Fruit fly (Drosophila melanogaster) whole organism, embryonic: Measurements from ENCODE around the gene CG12702.

Source experiments
- Abd-B ChIP-seq: fragments of 200-800 bp; sonication (Bioruptor generic); optimal IDR thresholded peaks from 2 replicates; lab custom pipeline; 2018; ENCODE audit warnings: missing biosample characterization, mild to moderate bottlenecking, missing genetic modification characterization, moderate library complexity
- CG10209 ChIP-seq: fragments of 200-800 bp; sonication (Bioruptor generic); optimal IDR thresholded peaks from 3 replicates; lab custom pipeline; 2017; ENCODE audit warnings: missing biosample characterization, mild to moderate bottlenecking, missing genetic modification characterization, missing genetic modification reagents
- CG10431 ChIP-seq: fragments of 200-800 bp; sonication (Bioruptor generic); optimal IDR thresholded peaks from 3 replicates; lab custom pipeline; 2018; ENCODE audit warnings: missing biosample characterization, mild to moderate bottlenecking, missing genetic modification characterization
- CG11504 ChIP-seq: fragments of 200-800 bp; sonication (Bioruptor generic); optimal IDR thresholded peaks from 3 replicates; lab custom pipeline; 2019; ENCODE audit warnings: missing biosample characterization, mild to moderate bottlenecking, missing genetic modification characterization, moderate library complexity
- CG12155 ChIP-seq: fragments of 200-800 bp; sonication (Bioruptor generic); optimal IDR thresholded peaks from 3 replicates; lab custom pipeline; 2016; ENCODE audit warnings: missing biosample characterization, missing genetic modification characterization
- CG1233 ChIP-seq: fragments of 200-800 bp; sonication (Bioruptor generic); optimal IDR thresholded peaks from 4 replicates; lab custom pipeline; 2018; ENCODE audit warnings: missing biosample characterization, mild to moderate bottlenecking, missing genetic modification characterization
- CG13424 ChIP-seq: fragments of 200-800 bp; sonication (Bioruptor generic); optimal IDR thresholded peaks from 2 replicates; lab custom pipeline; 2019; ENCODE audit warnings: missing biosample characterization, mild to moderate bottlenecking, missing genetic modification characterization, moderate library complexity
- CG14441 ChIP-seq: fragments of 200-800 bp; sonication (Bioruptor generic); IDR thresholded peaks from 2 replicates; pipeline ENCODE4 v1.3.6; 2022; ENCODE audit warnings: missing biosample characterization, missing genetic modification characterization
- CG15696 ChIP-seq: fragments of 200-800 bp; sonication (Bioruptor generic); optimal IDR thresholded peaks from 2 replicates; lab custom pipeline; 2019; ENCODE audit warnings: missing biosample characterization, mild to moderate bottlenecking, missing genetic modification characterization, moderate library complexity
- CG17328 ChIP-seq: fragments of 200-800 bp; sonication (Bioruptor generic); IDR thresholded peaks from 2 replicates; pipeline ENCODE4 v1.3.6; 2022; ENCODE audit warnings: missing biosample characterization, missing genetic modification characterization
- CG17385 ChIP-seq: fragments of 200-800 bp; sonication (Bioruptor generic); optimal IDR thresholded peaks from 3 replicates; lab custom pipeline; 2018; ENCODE audit warnings: missing biosample characterization, mild to moderate bottlenecking, missing genetic modification characterization
- CG1792 ChIP-seq: fragments of 200-800 bp; sonication (Bioruptor generic); optimal IDR thresholded peaks from 2 replicates; lab custom pipeline; 2016; ENCODE audit warnings: missing biosample characterization, missing genetic modification characterization
- CG18262 ChIP-seq: fragments of 200-800 bp; optimal IDR thresholded peaks from 3 replicates; lab custom pipeline; 2019; ENCODE audit warnings: missing biosample characterization, mild to moderate bottlenecking, missing genetic modification characterization, moderate library complexity
- CG2199 ChIP-seq: fragments of 200-800 bp; sonication (Bioruptor generic); IDR thresholded peaks from 3 replicates; pipeline ENCODE4 v1.3.6; 2022; ENCODE audit warnings: missing biosample characterization, missing genetic modification characterization
- CG2712 ChIP-seq: fragments of 200-800 bp; optimal IDR thresholded peaks from 3 replicates; lab custom pipeline; 2019; ENCODE audit warnings: missing biosample characterization, mild to moderate bottlenecking, missing genetic modification characterization, moderate library complexity
- CG31365 ChIP-seq: fragments of 200-800 bp; sonication (Bioruptor generic); optimal IDR thresholded peaks from 2 replicates; lab custom pipeline; 2018; ENCODE audit warnings: missing biosample characterization, mild to moderate bottlenecking, missing genetic modification characterization
- CG31441 ChIP-seq: fragments of 200-800 bp; sonication (Bioruptor generic); IDR thresholded peaks from 2 replicates; pipeline ENCODE4 v1.3.6; 2022; ENCODE audit warnings: missing biosample characterization, missing genetic modification characterization
- CG3407 ChIP-seq: fragments of 200-800 bp; sonication (Bioruptor generic); optimal IDR thresholded peaks from 2 replicates; lab custom pipeline; 2018; ENCODE audit warnings: missing biosample characterization, mild to moderate bottlenecking, missing genetic modification characterization
- CG4404 ChIP-seq: fragments of 200-800 bp; sonication (Bioruptor generic); IDR thresholded peaks from 2 replicates; pipeline ENCODE4 v1.3.6; 2022; ENCODE audit warnings: missing biosample characterization, missing genetic modification characterization
- CG6254 ChIP-seq: fragments of 200-800 bp; sonication (Bioruptor generic); optimal IDR thresholded peaks from 3 replicates; lab custom pipeline; 2017; ENCODE audit warnings: mild to moderate bottlenecking, missing biosample characterization, missing genetic modification reagents, missing genetic modification characterization
- CG7839 ChIP-seq: fragments of 200-800 bp; sonication (Bioruptor generic); optimal IDR thresholded peaks from 3 replicates; lab custom pipeline; 2018; ENCODE audit warnings: missing biosample characterization, mild to moderate bottlenecking, missing genetic modification characterization, moderate library complexity
- CG7928 ChIP-seq: fragments of 200-800 bp; sonication (Bioruptor generic); optimal IDR thresholded peaks from 2 replicates; lab custom pipeline; 2017; ENCODE audit warnings: missing biosample characterization, mild to moderate bottlenecking, missing genetic modification characterization
- CG8359 ChIP-seq: fragments of 200-800 bp; sonication (Bioruptor generic); optimal IDR thresholded peaks from 2 replicates; lab custom pipeline; 2017; ENCODE audit warnings: missing biosample characterization, mild to moderate bottlenecking, missing genetic modification characterization, borderline replicate concordance
- CG9437 ChIP-seq: fragments of 200-800 bp; sonication (Bioruptor generic); optimal IDR thresholded peaks from 2 replicates; lab custom pipeline; 2018; ENCODE audit warnings: missing biosample characterization, mild to moderate bottlenecking, missing genetic modification characterization
- CG9727 ChIP-seq: fragments of 200-800 bp; sonication (Bioruptor generic); optimal IDR thresholded peaks from 3 replicates; lab custom pipeline; 2017; ENCODE audit warnings: missing biosample characterization, mild to moderate bottlenecking, missing genetic modification characterization
- CkIIα-i1 ChIP-seq: fragments of 200-800 bp; sonication (Bioruptor generic); IDR thresholded peaks from 2 replicates; pipeline ENCODE4 v1.3.6; 2022; ENCODE audit warnings: missing biosample characterization, missing genetic modification characterization
- Doc3 ChIP-seq: fragments of 200-800 bp; sonication (Bioruptor generic); IDR thresholded peaks from 3 replicates; pipeline ENCODE4 v1.3.6; 2022; ENCODE audit warnings: missing biosample characterization, missing genetic modification characterization; ENCODE audit not compliant: partially characterized antibody
- Hr3 ChIP-seq: fragments of 200-800 bp; sonication (Bioruptor generic); optimal IDR thresholded peaks from 3 replicates; lab custom pipeline; 2016; ENCODE audit warnings: missing biosample characterization, missing genetic modification characterization
- Hr78 ChIP-seq, 2 experiments: fragments of 200-800 bp in 1 of 2; fragments of >200 bp in 1 of 2; sonication (Bioruptor generic) in 1 of 2; optimal IDR thresholded peaks; 2 replicates each; lab custom pipeline; 2017 to 2019; ENCODE audit warnings: missing biosample characterization in 2 of 2, missing genetic modification characterization in 2 of 2, mild to moderate bottlenecking in 1 of 2, moderate library complexity in 1 of 2
- MBD-R2 ChIP-seq: fragments of 200-800 bp; sonication (Bioruptor generic); IDR thresholded peaks from 2 replicates; pipeline ENCODE4 v1.3.6; 2022; ENCODE audit warnings: missing biosample characterization, missing genetic modification characterization
- NFAT ChIP-seq: fragments of 200-800 bp; sonication (Bioruptor generic); IDR thresholded peaks from 2 replicates; pipeline ENCODE4 v1.3.6; 2022; ENCODE audit warnings: missing biosample characterization, missing genetic modification characterization
- cato ChIP-seq: fragments of 200-800 bp; sonication (Bioruptor generic); optimal IDR thresholded peaks from 2 replicates; lab custom pipeline; 2016; ENCODE audit warnings: missing biosample characterization, missing genetic modification characterization, borderline replicate concordance
- crp ChIP-seq, 2 experiments: fragments of 200-800 bp; sonication (Bioruptor generic); optimal IDR thresholded peaks; 2 replicates in 1 of 2; 3 replicates in 1 of 2; lab custom pipeline; 2017; ENCODE audit warnings: missing biosample characterization in 2 of 2, missing genetic modification characterization in 2 of 2, mild to moderate bottlenecking in 1 of 2, moderate library complexity in 1 of 2
- da ChIP-seq: fragments of 200-800 bp; sonication (Bioruptor generic); optimal IDR thresholded peaks from 2 replicates; lab custom pipeline; 2016; ENCODE audit warnings: missing biosample characterization, missing genetic modification characterization
- danr ChIP-seq: fragments of 200-800 bp; sonication (Bioruptor generic); IDR thresholded peaks from 2 replicates; pipeline ENCODE4 v1.3.6; 2022; ENCODE audit warnings: missing biosample characterization, missing genetic modification characterization
- jigr1 ChIP-seq: fragments of 200-800 bp; sonication (Bioruptor generic); IDR thresholded peaks from 3 replicates; pipeline ENCODE4 v1.3.6; 2022; ENCODE audit warnings: missing biosample characterization, missing genetic modification characterization
- kah ChIP-seq: fragments of 200-800 bp; sonication (Bioruptor generic); optimal IDR thresholded peaks from 2 replicates; lab custom pipeline; 2018; ENCODE audit warnings: missing biosample characterization, mild to moderate bottlenecking, missing genetic modification characterization
- ken ChIP-seq: fragments of 200-800 bp; sonication (Bioruptor generic); IDR thresholded peaks from 3 replicates; pipeline ENCODE4 v1.3.6; 2022; ENCODE audit warnings: missing biosample characterization, missing genetic modification characterization
- lab ChIP-seq: fragments of 200-800 bp; sonication (Bioruptor generic); optimal IDR thresholded peaks from 3 replicates; lab custom pipeline; 2017; ENCODE audit warnings: missing biosample characterization, missing genetic modification characterization, mild to moderate bottlenecking, moderate library complexity, missing genetic modification reagents
- lola ChIP-seq, 3 experiments: fragments of >200 bp in 2 of 3; fragments of 200-800 bp in 1 of 3; sonication (Bioruptor generic) in 1 of 3; optimal IDR thresholded peaks; 2 replicates each; lab custom pipeline; 2017 to 2019; ENCODE audit warnings: missing biosample characterization in 3 of 3, missing genetic modification characterization in 3 of 3, mild to moderate bottlenecking in 1 of 3, moderate library complexity in 1 of 3
- maf-S ChIP-seq: fragments of 200-800 bp; sonication (Bioruptor generic); optimal IDR thresholded peaks from 2 replicates; lab custom pipeline; 2016; ENCODE audit warnings: missing biosample characterization, missing genetic modification characterization
- nerfin-2 ChIP-seq: fragments of 200-800 bp; sonication (Bioruptor generic); IDR thresholded peaks from 2 replicates; pipeline ENCODE4 v1.3.6; 2022; ENCODE audit warnings: missing biosample characterization, missing genetic modification characterization; ENCODE audit not compliant: partially characterized antibody
- oc ChIP-seq: fragments of 200-800 bp; sonication (Bioruptor generic); optimal IDR thresholded peaks from 2 replicates; lab custom pipeline; 2018; ENCODE audit warnings: missing biosample characterization, mild to moderate bottlenecking, missing genetic modification characterization, moderate library complexity
- onecut ChIP-seq: fragments of 200-800 bp; sonication (Bioruptor generic); IDR thresholded peaks from 2 replicates; pipeline ENCODE4 v1.3.6; 2022; ENCODE audit warnings: missing biosample characterization, missing genetic modification characterization
- phol ChIP-seq: fragments of 200-800 bp; sonication (Bioruptor generic); optimal IDR thresholded peaks from 3 replicates; lab custom pipeline; 2018; ENCODE audit warnings: missing biosample characterization, mild to moderate bottlenecking, missing genetic modification characterization, moderate library complexity
- scrt ChIP-seq: fragments of 200-800 bp; sonication (Bioruptor generic); optimal IDR thresholded peaks from 2 replicates; lab custom pipeline; 2018; ENCODE audit warnings: missing biosample characterization, mild to moderate bottlenecking, missing genetic modification characterization, moderate library complexity
- ttk ChIP-seq: fragments of 200-800 bp; sonication (Bioruptor generic); IDR thresholded peaks from 2 replicates; pipeline ENCODE4 v2.1.2; 2022; ENCODE audit warnings: missing biosample characterization, missing genetic modification characterization
- zf30C ChIP-seq: fragments of 200-800 bp; sonication (Bioruptor generic); optimal IDR thresholded peaks from 3 replicates; lab custom pipeline; 2018; ENCODE audit warnings: missing biosample characterization, mild to moderate bottlenecking, missing genetic modification characterization

The CG12702 gene

DNA sequence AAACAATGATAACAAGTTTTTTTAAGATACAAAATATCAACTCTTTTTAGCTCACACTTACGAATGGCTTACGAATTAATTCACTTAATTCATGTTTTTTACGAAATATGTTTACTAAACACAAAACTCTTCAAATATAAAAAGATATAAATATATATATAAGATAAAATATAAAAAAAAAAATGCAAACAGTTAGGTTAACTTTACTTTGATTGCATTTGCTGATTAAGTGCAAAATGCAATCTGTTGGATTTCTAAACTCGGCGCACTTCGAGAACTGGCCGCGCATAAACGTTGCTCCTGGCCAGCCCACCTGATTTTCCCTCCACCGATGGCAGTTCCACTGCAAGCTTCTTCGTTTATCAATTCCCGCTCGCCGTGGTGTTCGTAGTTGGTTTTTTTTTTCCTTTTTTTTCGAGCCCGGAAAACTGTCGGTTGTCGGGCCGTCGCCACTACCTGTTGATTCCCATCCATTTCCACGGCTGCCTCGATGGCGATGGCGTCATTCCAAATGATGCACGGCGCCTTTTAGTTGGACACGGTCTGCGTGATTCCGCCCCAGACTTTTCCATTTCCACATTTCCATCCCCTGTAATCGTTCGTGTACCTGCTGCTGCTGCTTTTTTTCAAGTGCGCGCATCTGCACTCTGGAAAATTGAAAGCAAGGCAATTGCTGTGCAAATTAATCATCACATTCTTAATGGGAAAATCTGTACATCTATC, 977 bp upstream of the CG12702 start (continued):
- TF ChIP-seq ttk (GFP tag; lab: Robert Waterston, UW) (no peak), CG9437 (GFP tag; lab: Kevin White, UChicago) (no peak), Abd-B (GFP tag; lab: Kevin White, UChicago) (no peak), CG17385 (GFP tag; lab: Kevin White, UChicago) (no peak), CkIIα-i1 (GFP tag; lab: Robert Waterston, UW) (no peak), CG9727 (GFP tag; lab: Kevin White, UChicago) (peak; percentile 11), lab (no peak), ken (0 out of 3 replicates have a peak, but pooled peaks have one; percentile 10), CG2199 (GFP tag; lab: Robert Waterston, UW) (0 out of 3 replicates have a peak, but pooled peaks have one; percentile 68), crp (GFP tag; optimal IDR thresholded peaks at IDR 0.05; lab: Kevin White, UChicago) (no peak), CG6254 (GFP tag; lab: Kevin White, UChicago) (no peak), Hr78 (GFP tag; optimal IDR thresholded peaks at IDR 0.05; lab: Kevin White, UChicago) (no peak), CG10431 (GFP tag; lab: Kevin White, UChicago) (no peak), phol (tag; lab: Kevin White, UChicago) (peak; percentile 33), CG7839 (tag; lab: Kevin White, UChicago) (no peak), Doc3 (no peak), CG8359 (GFP tag; lab: Kevin White, UChicago) (no peak), CG12155 (GFP tag; lab: Kevin White, UChicago) (no peak), CG4404 (GFP tag; lab: Robert Waterston, UW) (0 out of 2 replicates have a peak, but pooled peaks have one; percentile 40), CG1233 (GFP tag; lab: Kevin White, UChicago) (no peak), kah (GFP tag; lab: Kevin White, UChicago) (peak; percentile 88), CG1792 (GFP tag; lab: Kevin White, UChicago) (no peak), CG14441 (GFP tag; lab: Robert Waterston, UW) (no peak), scrt (GFP tag; lab: Kevin White, UChicago) (peak; percentile 19), CG18262 (tag; lab: Kevin White, UChicago) (peak; percentile 34), CG11504 (no peak), CG15696 (peak; percentile 80), CG7928 (GFP tag; lab: Kevin White, UChicago) (no peak), onecut (no peak), zf30C (GFP tag; lab: Kevin White, UChicago) (peak; percentile 51), CG31441 (GFP tag; lab: Robert Waterston, UW) (0 out of 2 replicates have a peak, but pooled peaks have one; percentile 16), CG13424 (tag; lab: Kevin White, UChicago) (peak; percentile 1), da (GFP tag; lab: Kevin White, UChicago) (no peak), CG10209 (GFP tag; lab: Kevin White, UChicago) (no peak), jigr1 (no peak), cato (GFP tag; lab: Kevin White, UChicago) (no peak), MBD-R2 (GFP tag; lab: Robert Waterston, UW) (no peak), NFAT (GFP tag; lab: Robert Waterston, UW) (no peak), maf-S (GFP tag; lab: Kevin White, UChicago) (no peak), nerfin-2 (GFP tag; lab: Robert Waterston, UW) (no peak), CG31365 (tag; lab: Kevin White, UChicago) (no peak), CG2712 (tag; lab: Kevin White, UChicago) (peak; percentile 39), Hr3 (no peak), CG3407 (no peak), lola (GFP tag; optimal IDR thresholded peaks at IDR 0.05; lab: Kevin White, UChicago) (peak in 1 of 3 experiments; percentile 7), oc (tag; lab: Kevin White, UChicago) (no peak), danr (GFP tag; lab: Robert Waterston, UW) (no peak), CG17328 (no peak)
